Fruit fly (Drosophila melanogaster) whole organism, pupa: ENCODE measurements around the gene Hug.

ENCODE experiments used
- CG13204 ChIP-seq: fragments of 200-800 bp; sonication (Bioruptor generic); optimal IDR thresholded peaks from 2 replicates; lab custom pipeline; 2018; ENCODE audit warnings: missing biosample characterization, mild to moderate bottlenecking, missing genetic modification characterization, moderate library complexity
- CG34367 ChIP-seq: fragments of 200-800 bp; sonication (Bioruptor generic); optimal IDR thresholded peaks from 2 replicates; lab custom pipeline; 2018; ENCODE audit warnings: missing biosample characterization, mild to moderate bottlenecking, missing genetic modification characterization
- CG9948 ChIP-seq: fragments of 200-800 bp; sonication (Bioruptor generic); optimal IDR thresholded peaks from 2 replicates; lab custom pipeline; 2018; ENCODE audit warnings: missing biosample characterization, mild to moderate bottlenecking, missing genetic modification characterization, moderate library complexity
- D1 ChIP-seq: fragments of 200-800 bp; sonication (Bioruptor generic); optimal IDR thresholded peaks from 2 replicates; lab custom pipeline; 2018; ENCODE audit warnings: missing biosample characterization, mild to moderate bottlenecking, missing genetic modification characterization, moderate library complexity
- EcR ChIP-seq: fragments of 200-800 bp; sonication (Bioruptor generic); optimal IDR thresholded peaks from 3 replicates; lab custom pipeline; 2019; ENCODE audit warnings: missing biosample characterization, missing genetic modification characterization, mild to moderate bottlenecking, moderate library complexity, missing genetic modification reagents
- Ets98B ChIP-seq: fragments of 200-800 bp; sonication (Bioruptor generic); IDR thresholded peaks from 2 replicates; pipeline ENCODE4 v1.3.6; 2022; ENCODE audit warnings: missing biosample characterization, missing genetic modification characterization
- Pif1A ChIP-seq: fragments of 200-800 bp; sonication (Bioruptor generic); optimal IDR thresholded peaks from 3 replicates; lab custom pipeline; 2016; ENCODE audit warnings: missing biosample characterization, missing genetic modification characterization
- Pif1B ChIP-seq: fragments of 200-800 bp; sonication (Bioruptor generic); optimal IDR thresholded peaks from 3 replicates; lab custom pipeline; 2016; ENCODE audit warnings: missing biosample characterization, missing genetic modification characterization
- Snoo ChIP-seq: fragments of 200-800 bp; sonication (Bioruptor generic); optimal IDR thresholded peaks from 3 replicates; lab custom pipeline; 2017; ENCODE audit warnings: missing biosample characterization, mild to moderate bottlenecking, missing genetic modification characterization, inconsistent platforms
- fd96Ca ChIP-seq: fragments of 200-800 bp; sonication (Bioruptor generic); IDR thresholded peaks from 3 replicates; pipeline ENCODE4 v1.3.6; 2022; ENCODE audit warnings: missing biosample characterization, missing genetic modification characterization
- gl ChIP-seq: fragments of 200-800 bp; sonication (Bioruptor generic); optimal IDR thresholded peaks from 2 replicates; lab custom pipeline; 2018; ENCODE audit warnings: missing biosample characterization, mild to moderate bottlenecking, missing genetic modification characterization
- rn ChIP-seq: fragments of 200-800 bp; sonication (Bioruptor generic); IDR thresholded peaks from 2 replicates; pipeline ENCODE4 v1.3.6; 2022; ENCODE audit warnings: missing biosample characterization, missing genetic modification characterization

DNA sequence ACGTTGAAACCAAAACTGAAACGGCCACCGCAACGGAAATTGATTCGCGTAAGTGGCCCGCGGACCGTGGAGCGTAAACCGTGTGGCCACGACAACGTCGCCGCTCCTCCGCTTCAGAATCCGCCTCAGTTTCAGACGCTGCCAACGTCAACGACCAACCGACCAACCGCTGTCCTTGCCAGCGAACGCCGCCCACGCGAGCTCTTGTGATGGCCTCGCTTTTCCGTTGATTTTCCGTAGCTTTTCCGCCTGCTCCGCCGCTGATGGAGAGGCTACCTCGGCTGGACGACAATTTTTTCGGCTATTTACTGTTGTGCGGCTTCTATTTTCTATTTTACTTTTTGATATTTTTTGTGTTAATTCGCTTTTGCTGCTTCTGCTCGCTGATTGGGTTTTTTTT is 35.2 kb downstream of the Hug start:
- no peak for TF ChIP-seq Pif1B (GFP tag; lab: Kevin White, UChicago)
- no peak for TF ChIP-seq CG9948 (tag; lab: Kevin White, UChicago)
- no peak for TF ChIP-seq CG34367
- TF ChIP-seq Snoo (tag; lab: Kevin White, UChicago), result no peak
- TF ChIP-seq fd96Ca (GFP tag; lab: Robert Waterston, UW), result no peak
- no peak for TF ChIP-seq EcR (GFP tag; lab: Kevin White, UChicago)
- TF ChIP-seq CG13204 (GFP tag; lab: Kevin White, UChicago), result no peak
- no peak for TF ChIP-seq gl (tag; lab: Kevin White, UChicago)
- no peak for TF ChIP-seq Pif1A (GFP tag; lab: Kevin White, UChicago)
- TF ChIP-seq rn (GFP tag; lab: Robert Waterston, UW), result no peak
- no peak for TF ChIP-seq Ets98B (GFP tag; lab: Robert Waterston, UW)
- TF ChIP-seq D1 (tag; lab: Kevin White, UChicago), result no peak
